Fruit fly (Drosophila melanogaster): ENCODE measurements around the gene CG15056.

CG15056 gene

DNA sequence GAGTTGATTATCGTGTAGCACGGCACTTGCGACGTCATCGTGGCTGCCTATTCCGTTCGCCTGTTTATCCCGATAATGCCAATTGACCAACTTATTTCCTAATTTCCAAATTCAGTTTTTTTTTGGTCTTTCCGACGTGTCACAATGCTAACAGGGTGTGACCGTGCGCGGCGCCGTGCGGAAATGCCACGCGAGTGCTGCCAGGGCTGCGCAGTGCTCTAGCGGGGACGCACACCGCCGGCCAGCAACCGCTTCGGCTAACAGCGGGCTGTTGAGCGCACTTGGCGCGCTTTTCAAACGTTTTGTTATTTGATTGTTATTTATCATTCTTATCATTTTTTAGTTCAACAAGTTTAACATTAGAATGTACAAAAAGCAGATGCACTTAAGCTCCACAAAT is 30.2 kb upstream of the CG15056 start, which contains the start of gene betaCOP (continued):
- TF ChIP-seq bbx (GFP tag; IDR thresholded peaks at IDR 0.05; ENCODE audit: partially characterized antibody) (no peak; the same call in 1 of the 2 replicates), maf-S (GFP tag; optimal IDR thresholded peaks at IDR 0.05) (no peak), h (optimal IDR thresholded peaks at IDR 0.05) (no peak), CG34224 (GFP tag; IDR thresholded peaks at IDR 0.05; ENCODE audit: partially characterized antibody) (no peak; the same call in 2 of the 3 replicates), sisA (GFP tag; IDR thresholded peaks at IDR 0.05) (no peak), CG13894 (tag; optimal IDR thresholded peaks at IDR 0.05) (no peak), Xrp1 (GFP tag; IDR thresholded peaks at IDR 0.05) (no peak), Chrac-16 (GFP tag; optimal IDR thresholded peaks at IDR 0.05) (no peak), CG31441 (GFP tag; IDR thresholded peaks at IDR 0.05) (no peak), hbn (GFP tag; IDR thresholded peaks at IDR 0.05; ENCODE audit: partially characterized antibody) (no peak), CG10274 (GFP tag; optimal IDR thresholded peaks at IDR 0.05) (no peak), Nf-YA (GFP tag; IDR thresholded peaks at IDR 0.05) (no peak), CG8924 (tag; optimal IDR thresholded peaks at IDR 0.05) (no peak), CG15514 (GFP tag; optimal IDR thresholded peaks at IDR 0.05) (peak; percentile 73), Kr (GFP tag; optimal IDR thresholded peaks at IDR 0.05) (no peak), Deaf1 (tag; optimal IDR thresholded peaks at IDR 0.05) (no peak), CG14667 (GFP tag; IDR thresholded peaks at IDR 0.05) (no peak), CG31224 (GFP tag; IDR thresholded peaks at IDR 0.05) (no peak), Sry-β (GFP tag; optimal IDR thresholded peaks at IDR 0.05) (no peak), CG7786 (GFP tag; optimal IDR thresholded peaks at IDR 0.05) (no peak), Neu2 (GFP tag; optimal IDR thresholded peaks at IDR 0.05; ENCODE audit: borderline replicate concordance) (no peak), crol (GFP tag; IDR thresholded peaks at IDR 0.05) (no peak), phol (tag; optimal IDR thresholded peaks at IDR 0.05) (peak; percentile 46), dan (GFP tag; IDR thresholded peaks at IDR 0.05) (no peak), HLH54F (GFP tag; optimal IDR thresholded peaks at IDR 0.05) (no peak), Ravus (GFP tag; IDR thresholded peaks at IDR 0.05) (no peak), CG18764 (GFP tag; optimal IDR thresholded peaks at IDR 0.05) (no peak), onecut (GFP tag; IDR thresholded peaks at IDR 0.05) (no peak), HHEX (GFP tag; optimal IDR thresholded peaks at IDR 0.05) (no peak), zen2 (GFP tag; IDR thresholded peaks at IDR 0.05; ENCODE audit: partially characterized antibody) (no peak), B-H1 (GFP tag; IDR thresholded peaks at IDR 0.05) (no peak), CG11456 (GFP tag; IDR thresholded peaks at IDR 0.05) (peak; percentile 54; the same call in 1 of the 3 replicates), otp (GFP tag; IDR thresholded peaks at IDR 0.05) (no peak), kni (GFP tag; optimal IDR thresholded peaks at IDR 0.05) (no peak), twi (tag; optimal IDR thresholded peaks at IDR 0.05) (no peak), H15 (GFP tag; IDR thresholded peaks at IDR 0.05) (no peak), CG17612 (GFP tag; IDR thresholded peaks at IDR 0.05) (no peak), klu (GFP tag; IDR thresholded peaks at IDR 0.05) (no peak), C15 (GFP tag; IDR thresholded peaks at IDR 0.05) (no peak), Ets97D (GFP tag; optimal IDR thresholded peaks at IDR 0.05) (peak; percentile 68), sug (tag; optimal IDR thresholded peaks at IDR 0.05) (no peak), pan (optimal IDR thresholded peaks at IDR 0.05) (no peak), pan (GFP tag; optimal IDR thresholded peaks at IDR 0.05 in 1 of 2, IDR thresholded peaks at IDR 0.05 in 1 of 2) (no peak), CG10209 (GFP tag; optimal IDR thresholded peaks at IDR 0.05) (no peak), CG30020 (tag; optimal IDR thresholded peaks at IDR 0.05) (no peak), row (GFP tag; IDR thresholded peaks at IDR 0.05) (no peak), fd96Cb (tag; optimal IDR thresholded peaks at IDR 0.05) (no peak), eyg (GFP tag; optimal IDR thresholded peaks at IDR 0.05) (no peak), gt (GFP tag; IDR thresholded peaks at IDR 0.05) (no peak), prd (optimal IDR thresholded peaks at IDR 0.05) (no peak), prd (GFP tag; IDR thresholded peaks at IDR 0.05) (0 out of 3 replicates have a peak, but pooled peaks have one; percentile 11), CG16813 (GFP tag; IDR thresholded peaks at IDR 0.05; ENCODE audit: partially characterized antibody) (peak; percentile 34; the same call in 2 of the 3 replicates), sqz (GFP tag; optimal IDR thresholded peaks at IDR 0.05) (no peak)
